Worm (Caenorhabditis elegans): Measurements from ENCODE around the gene F23H12.10.
A peak's percentile ranks its signal among the peaks of the same experiment; 100 is the strongest.

The F23H12.10 gene

DNA sequence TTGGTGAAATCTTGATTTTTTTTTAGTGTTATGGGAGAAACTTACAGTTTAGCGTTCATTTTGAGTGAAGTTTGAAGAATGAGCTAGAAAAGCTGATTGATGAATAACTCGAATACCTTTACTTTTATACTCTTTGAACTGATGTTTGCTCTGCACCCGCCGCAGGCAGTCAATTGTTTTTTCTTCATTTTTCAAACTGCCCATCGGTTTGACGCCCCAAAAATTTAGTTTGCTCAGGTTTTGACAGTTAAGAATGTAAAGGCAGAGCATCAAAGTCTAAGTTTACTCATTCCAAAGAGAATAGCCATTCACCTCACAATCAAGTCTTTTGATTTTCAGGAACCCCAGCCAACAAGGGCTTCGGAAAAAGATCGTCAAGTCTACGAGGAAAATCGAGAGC is 12.4 kb downstream of the F23H12.10 start, which contains the start of gene fipr-1:
TSS of gene fipr-1 (minus strand) at position 101 of the 400 bp plus-strand sequence.
- no peak for TF ChIP-seq nfya-2 (GFP tag; IDR thresholded peaks at IDR 0.05)
- TF ChIP-seq pbrm-1 (GFP tag; IDR thresholded peaks at IDR 0.05): no peak
- TF ChIP-seq dpl-1 (GFP tag; optimal IDR thresholded peaks at IDR 0.05): no peak

ce11 chrV:12358347-12358746 is 15.7 kb downstream of the F23H12.10 start, which contains the start of gene F23H12.5:
Gene F23H12.5, plus strand, starts transcription at chrV:12358647.
- no peak for TF ChIP-seq sptf-2 (GFP tag; optimal IDR thresholded peaks at IDR 0.05)

DNA sequence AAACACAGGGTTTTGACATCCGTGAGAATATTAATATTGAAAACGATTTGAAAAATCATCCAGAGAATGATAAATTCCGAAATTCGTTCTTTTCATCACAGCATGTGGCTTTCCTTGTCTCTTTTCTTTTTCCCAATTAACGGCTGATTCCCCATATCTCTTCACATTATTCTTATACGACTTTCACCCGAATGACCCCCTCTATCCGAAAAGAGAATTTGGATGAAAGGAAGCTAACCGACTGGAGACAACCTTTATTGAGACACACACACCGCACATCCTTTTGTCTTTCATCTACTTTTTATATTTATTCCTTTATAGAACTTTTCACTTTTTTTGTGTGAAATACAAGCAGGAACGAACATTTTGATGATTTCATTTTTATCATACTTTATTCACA is 16.4 kb downstream of the F23H12.10 start:
- TF ChIP-seq lin-40 (tag; optimal IDR thresholded peaks at IDR 0.05): no peak
- no peak for TF ChIP-seq snpc-1.1 (tag; optimal IDR thresholded peaks at IDR 0.05; ENCODE audit: insufficient read depth)
- TF ChIP-seq mcd-1 (GFP tag; IDR thresholded peaks at IDR 0.05): no peak
- TF ChIP-seq F39B2.1 (GFP tag; IDR thresholded peaks at IDR 0.05): no peak
- no peak for TF ChIP-seq madf-3 (GFP tag; IDR thresholded peaks at IDR 0.05)
- TF ChIP-seq hlh-26 (GFP tag; conservative IDR thresholded peaks at IDR 0.05): no peak
- TF ChIP-seq cebp-1 (GFP tag; IDR thresholded peaks at IDR 0.05): no peak
- TF ChIP-seq cebp-1 (tag; optimal IDR thresholded peaks at IDR 0.05): no peak
- no peak for TF ChIP-seq lin-54 (GFP tag; optimal IDR thresholded peaks at IDR 0.05)
- no peak for TF ChIP-seq lin-35 (GFP tag; optimal IDR thresholded peaks at IDR 0.05)
- no peak for TF ChIP-seq snpc-3.4 (tag; optimal IDR thresholded peaks at IDR 0.05)
- TF ChIP-seq ztf-25 (GFP tag; IDR thresholded peaks at IDR 0.05): no peak
- TF ChIP-seq lir-1 (GFP tag; conservative IDR thresholded peaks at IDR 0.05): no peak
- no peak for TF ChIP-seq hmg-1.2 (GFP tag; IDR thresholded peaks at IDR 0.05)
- TF ChIP-seq sdz-38 (tag; optimal IDR thresholded peaks at IDR 0.05): no peak
- no peak for TF ChIP-seq attf-6 (GFP tag; IDR thresholded peaks at IDR 0.05)
- TF ChIP-seq B0261.1 (tag; optimal IDR thresholded peaks at IDR 0.05): no peak
- TF ChIP-seq akir-1 (GFP tag; optimal IDR thresholded peaks at IDR 0.05): no peak
- no peak for TF ChIP-seq nhr-90 (tag; optimal IDR thresholded peaks at IDR 0.05)
- TF ChIP-seq ceh-40 (GFP tag; IDR thresholded peaks at IDR 0.05): no peak
- no peak for TF ChIP-seq ztf-18 (tag; optimal IDR thresholded peaks at IDR 0.05)

- no peak for TF ChIP-seq chd-7 (tag; optimal IDR thresholded peaks at IDR 0.05)
- TF ChIP-seq snpc-1.1 (tag; optimal IDR thresholded peaks at IDR 0.05; ENCODE audit: insufficient read depth): no peak
- TF ChIP-seq ztf-18 (tag; optimal IDR thresholded peaks at IDR 0.05): no peak
- no peak for TF ChIP-seq ztf-6 (GFP tag; IDR thresholded peaks at IDR 0.05)
Measured at ce11 chrV:12354193-12354830, 19.8 kb downstream of the F23H12.10 start.

DNA sequence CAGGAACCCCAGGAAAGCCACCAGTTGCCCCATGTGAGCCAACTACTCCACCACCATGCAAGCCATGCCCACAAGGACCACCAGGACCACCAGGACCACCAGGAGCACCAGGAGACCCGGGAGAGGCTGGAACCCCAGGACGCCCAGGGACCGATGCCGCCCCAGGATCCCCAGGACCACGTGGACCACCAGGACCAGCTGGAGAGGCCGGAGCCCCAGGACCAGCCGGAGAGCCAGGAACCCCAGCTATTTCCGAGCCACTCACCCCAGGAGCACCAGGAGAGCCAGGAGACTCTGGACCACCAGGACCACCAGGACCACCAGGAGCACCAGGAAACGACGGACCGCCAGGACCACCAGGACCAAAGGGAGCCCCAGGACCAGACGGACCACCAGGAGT is 20.6 kb downstream of the F23H12.10 start:
- TF ChIP-seq egrh-3 (GFP tag; IDR thresholded peaks at IDR 0.05) (peak; percentile 99), ztf-18 (tag; optimal IDR thresholded peaks at IDR 0.05) (no peak), ceh-58 (GFP tag; IDR thresholded peaks at IDR 0.05) (no peak), snpc-1.1 (tag; optimal IDR thresholded peaks at IDR 0.05; ENCODE audit: insufficient read depth) (no peak), ztf-6 (GFP tag; IDR thresholded peaks at IDR 0.05) (no peak), ceh-79 (tag; optimal IDR thresholded peaks at IDR 0.05) (no peak), ztf-28 (GFP tag; IDR thresholded peaks at IDR 0.05) (0 out of 2 replicates have a peak, but pooled peaks have one; percentile 47), snpc-3.4 (tag; optimal IDR thresholded peaks at IDR 0.05) (no peak), sptf-2 (GFP tag; optimal IDR thresholded peaks at IDR 0.05) (no peak), bed-1 (GFP tag; IDR thresholded peaks at IDR 0.05) (no peak), ztf-25 (GFP tag; IDR thresholded peaks at IDR 0.05) (no peak), nfya-1 (tag; optimal IDR thresholded peaks at IDR 0.05; ENCODE audit: borderline replicate concordance, insufficient read depth) (no peak), F23B12.7 (tag; optimal IDR thresholded peaks at IDR 0.05; ENCODE audit: insufficient read depth) (no peak), mcd-1 (GFP tag; IDR thresholded peaks at IDR 0.05) (peak; percentile 52; the same call in 1 of the 2 replicates), zfh-2 (GFP tag; conservative IDR thresholded peaks at IDR 0.05) (peak; percentile 97), rec-8 (tag; optimal IDR thresholded peaks at IDR 0.05) (no peak), K11D2.4 (GFP tag; IDR thresholded peaks at IDR 0.05) (no peak)

Measured in whole organism, young adult.